Worm (Caenorhabditis elegans) whole organism, L2 larva: ENCODE data around the gene nra-4.

Source experiments
- C34F6.9 ChIP-seq: fragments of 150-350 bp; optimal IDR thresholded peaks from 2 replicates; lab custom pipeline; 2014; ENCODE audit warnings: missing biosample characterization, missing genetic modification characterization
- F13H6.1 ChIP-seq: sonication (generic microtip); optimal IDR thresholded peaks from 2 replicates; lab custom pipeline; 2016; ENCODE audit warnings: missing genetic modification characterization, missing compliant biosample characterization
- R02D3.7 ChIP-seq: fragments of 150-350 bp; optimal IDR thresholded peaks from 2 replicates; lab custom pipeline; 2014; ENCODE audit warnings: missing biosample characterization, missing genetic modification characterization
- Y55F3AM.14 ChIP-seq: fragments of 200-800 bp; sonication (Bioruptor generic); optimal IDR thresholded peaks from 2 replicates; lab custom pipeline; 2018; ENCODE audit warnings: mild to moderate bottlenecking, missing genetic modification characterization, missing compliant biosample characterization
- ZK546.5 ChIP-seq: sonication (generic microtip); optimal IDR thresholded peaks from 2 replicates; lab custom pipeline; 2017; ENCODE audit warnings: missing biosample characterization, missing genetic modification characterization
- ama-1 ChIP-seq: fragments of 150-350 bp; optimal IDR thresholded peaks from 2 replicates; lab custom pipeline; 2018; ENCODE audit warnings: inconsistent platforms
- blmp-1 ChIP-seq: sonication (generic microtip); optimal IDR thresholded peaks from 2 replicates; lab custom pipeline; 2017; ENCODE audit warnings: missing genetic modification characterization, mild to moderate bottlenecking, missing compliant biosample characterization, antibody characterized with exemption, moderate library complexity; ENCODE audit not compliant: insufficient read depth
- ceh-16 ChIP-seq: fragments of 150-350 bp; optimal IDR thresholded peaks from 2 replicates; lab custom pipeline; 2014; ENCODE audit warnings: missing biosample characterization, missing genetic modification characterization
- ceh-82 ChIP-seq: fragments of 150-350 bp; optimal IDR thresholded peaks from 2 replicates; lab custom pipeline; 2014; ENCODE audit warnings: missing biosample characterization, missing genetic modification characterization
- crh-2 ChIP-seq: sonication (generic microtip); optimal IDR thresholded peaks from 2 replicates; lab custom pipeline; 2017; ENCODE audit warnings: missing biosample characterization, missing genetic modification characterization
- egl-27 ChIP-seq: sonication (generic microtip); optimal IDR thresholded peaks from 3 replicates; lab custom pipeline; 2017; ENCODE audit warnings: missing biosample characterization, missing genetic modification reagents, missing genetic modification characterization
- elt-1 ChIP-seq: fragments of 150-350 bp; optimal IDR thresholded peaks from 2 replicates; lab custom pipeline; 2014; ENCODE audit warnings: missing biosample characterization, missing genetic modification characterization
- fos-1 ChIP-seq: fragments of 150-350 bp; optimal IDR thresholded peaks from 2 replicates; lab custom pipeline; 2014; ENCODE audit warnings: missing biosample characterization, missing genetic modification characterization
- gmeb-1 ChIP-seq: fragments of 150-350 bp; optimal IDR thresholded peaks from 2 replicates; lab custom pipeline; 2014; ENCODE audit warnings: missing biosample characterization, missing genetic modification characterization
- lsy-2 ChIP-seq, 2 experiments: fragments of 150-350 bp in 1 of 2; sonication (generic microtip) in 1 of 2; optimal IDR thresholded peaks; 2 replicates each; lab custom pipeline; 2014 to 2017; ENCODE audit warnings: missing biosample characterization in 2 of 2, missing genetic modification characterization in 2 of 2
- mab-5 ChIP-seq: fragments of 150-350 bp; optimal IDR thresholded peaks from 2 replicates; lab custom pipeline; 2014; ENCODE audit warnings: missing biosample characterization, missing genetic modification characterization
- mbf-1 ChIP-seq: sonication (generic microtip); optimal IDR thresholded peaks from 2 replicates; lab custom pipeline; 2017; ENCODE audit warnings: missing biosample characterization, missing genetic modification characterization
- mdl-1 ChIP-seq, 2 experiments: fragments of 150-350 bp in 1 of 2; sonication (generic microtip) in 1 of 2; optimal IDR thresholded peaks; 2 replicates each; lab custom pipeline; 2017; ENCODE audit warnings: missing biosample characterization in 2 of 2, missing genetic modification characterization in 2 of 2
- nhr-12 ChIP-seq: fragments of 150-350 bp; optimal IDR thresholded peaks from 2 replicates; lab custom pipeline; 2014; ENCODE audit warnings: missing biosample characterization, missing genetic modification characterization
- nhr-21 ChIP-seq: fragments of 150-350 bp; optimal IDR thresholded peaks from 2 replicates; lab custom pipeline; 2014; ENCODE audit warnings: missing biosample characterization, missing genetic modification characterization
- nhr-23 ChIP-seq: fragments of 150-350 bp; optimal IDR thresholded peaks from 2 replicates; lab custom pipeline; 2014; ENCODE audit warnings: missing biosample characterization, missing genetic modification reagents, missing genetic modification characterization
- nhr-237 ChIP-seq: fragments of 150-350 bp; optimal IDR thresholded peaks from 2 replicates; lab custom pipeline; 2014; ENCODE audit warnings: missing biosample characterization, missing genetic modification characterization
- nhr-25 ChIP-seq: fragments of 150-350 bp; sonication (generic microtip); optimal IDR thresholded peaks from 3 replicates; lab custom pipeline; 2014; ENCODE audit warnings: missing biosample characterization, missing genetic modification characterization
- peb-1 ChIP-seq: fragments of 150-350 bp; optimal IDR thresholded peaks from 2 replicates; lab custom pipeline; 2014; ENCODE audit warnings: missing biosample characterization, missing genetic modification characterization
- sem-4 ChIP-seq: fragments of 150-350 bp; optimal IDR thresholded peaks from 2 replicates; lab custom pipeline; 2014; ENCODE audit warnings: missing biosample characterization, missing genetic modification reagents, missing genetic modification characterization
- sma-3 ChIP-seq: sonication (generic microtip); optimal IDR thresholded peaks from 2 replicates; lab custom pipeline; 2016; ENCODE audit warnings: missing genetic modification reagents, missing genetic modification characterization, missing compliant biosample characterization
- sma-9 ChIP-seq, 2 experiments: fragments of 150-350 bp in 1 of 2; sonication (generic microtip) in 1 of 2; optimal IDR thresholded peaks; 2 replicates each; lab custom pipeline; 2014 to 2016; ENCODE audit warnings: missing genetic modification characterization in 2 of 2, mild to moderate bottlenecking in 1 of 2, missing biosample characterization in 1 of 2, missing compliant biosample characterization in 1 of 2, missing genetic modification reagents in 1 of 2, moderate library complexity in 1 of 2
- unc-55 ChIP-seq: fragments of 150-350 bp; sonication (generic microtip); optimal IDR thresholded peaks from 3 replicates; lab custom pipeline; 2014; ENCODE audit warnings: missing biosample characterization, missing genetic modification reagents, missing genetic modification characterization
- unc-62 ChIP-seq: fragments of 150-350 bp; optimal IDR thresholded peaks from 2 replicates; lab custom pipeline; 2014; ENCODE audit warnings: missing biosample characterization, missing genetic modification reagents, missing genetic modification characterization
- ztf-1 ChIP-seq: fragments of 200-800 bp; sonication (Bioruptor generic); conservative IDR thresholded peaks from 2 replicates; pipeline ENCODE4 v1.3.6; 2022; ENCODE audit warnings: missing genetic modification characterization, missing compliant biosample characterization
- ztf-4 ChIP-seq: fragments of 150-350 bp; optimal IDR thresholded peaks from 2 replicates; lab custom pipeline; 2014; ENCODE audit warnings: missing biosample characterization, missing genetic modification characterization

Gene nra-4

ce11 chrV:1051651-1052050 is 3.3 kb upstream of the nra-4 start:
- TF ChIP-seq crh-2 (tag; lab: Kevin White, UChicago) (no peak), unc-62 (GFP tag; lab: Kevin White, UChicago) (no peak), nhr-237 (no peak)
- TF ChIP-seq, all 48 proteins: peak for 0

ce11 chrV:1049334-1049733 is 952 bp upstream of the nra-4 start:
- TF ChIP-seq ama-1 (lab: Kevin White, UChicago) (no peak), unc-62 (GFP tag; lab: Kevin White, UChicago) (no peak), ztf-4 (no peak), ZK546.5 (tag; lab: Kevin White, UChicago) (no peak), peb-1 (tag; lab: Kevin White, UChicago) (no peak), F13H6.1 (tag; lab: Kevin White, UChicago) (no peak), C34F6.9 (tag; lab: Kevin White, UChicago) (peak; percentile 21), fos-1 (tag; lab: Kevin White, UChicago) (peak; percentile 8), gmeb-1 (tag; lab: Kevin White, UChicago) (no peak), ceh-82 (tag; lab: Kevin White, UChicago) (no peak), sma-9 (GFP tag; optimal IDR thresholded peaks at IDR 0.05; lab: Kevin White, UChicago) (no peak), sma-9 (tag; optimal IDR thresholded peaks at IDR 0.05; lab: Kevin White, UChicago) (no peak), mab-5 (tag; lab: Kevin White, UChicago) (no peak), lsy-2 (tag; optimal IDR thresholded peaks at IDR 0.05; lab: Kevin White, UChicago) (no peak), unc-55 (GFP tag; lab: Kevin White, UChicago) (peak; percentile 43), egl-27 (tag; lab: Kevin White, UChicago) (no peak), ceh-16 (no peak)

ce11 chrV:1047251-1047650 is 1.1 kb downstream of the nra-4 start:
- TF ChIP-seq Y55F3AM.14 (GFP tag; lab: Kevin White, UChicago) (no peak), nhr-23 (tag; lab: Kevin White, UChicago) (no peak), nhr-237 (no peak), mdl-1 (tag; optimal IDR thresholded peaks at IDR 0.05; lab: Kevin White, UChicago) (no peak), nhr-21 (tag; lab: Kevin White, UChicago) (no peak), fos-1 (tag; lab: Kevin White, UChicago) (no peak), mbf-1 (tag; lab: Kevin White, UChicago) (no peak), nhr-25 (tag; lab: Kevin White, UChicago) (no peak), ztf-1 (GFP tag; lab: Robert Waterston, UW) (no peak), blmp-1 (tag; lab: Kevin White, UChicago) (no peak)
- TF ChIP-seq, all 48 proteins: peak for 0

ce11 chrV:1038074-1038473 is 10.3 kb downstream of the nra-4 start:
- no peak for TF ChIP-seq unc-55 (GFP tag; lab: Kevin White, UChicago)
- TF ChIP-seq Y55F3AM.14 (GFP tag; lab: Kevin White, UChicago), result no peak
- TF ChIP-seq elt-1 (tag; lab: Kevin White, UChicago), result no peak
- TF ChIP-seq nhr-12 (tag; lab: Kevin White, UChicago), result no peak
- TF ChIP-seq, all 48 proteins: peak for 0

- TF ChIP-seq R02D3.7, result no peak
- TF ChIP-seq nhr-237, result no peak
Observed at ce11 chrV:1033304-1033703, 15.1 kb downstream of the nra-4 start, which contains the start of gene flp-34. TSS of gene flp-34 (minus strand) at chrV:1033404.

- TF ChIP-seq unc-62 (GFP tag; lab: Kevin White, UChicago) (no peak), mbf-1 (tag; lab: Kevin White, UChicago) (no peak), fos-1 (tag; lab: Kevin White, UChicago) (peak; percentile 45), sem-4 (tag; lab: Kevin White, UChicago) (no peak), sma-3 (GFP tag; lab: Kevin White, UChicago) (no peak), R02D3.7 (no peak)
Observed at ce11 chrV:1027044-1027443, 21.3 kb downstream of the nra-4 start, which contains the start of gene R09A1.3. TSS of gene R09A1.3 (minus strand) at chrV:1027074.
